Worm (Caenorhabditis elegans) whole organism, young adult: ENCODE results near the gene lido-9.

Experiments
- B0019.2 ChIP-seq: fragments of 200-800 bp; sonication (Bioruptor generic); conservative IDR thresholded peaks from 2 replicates; pipeline ENCODE4 v1.3.6; 2022; ENCODE audit warnings: missing genetic modification reagents, missing genetic modification characterization, missing compliant biosample characterization
- B0261.1 ChIP-seq: sonication (generic microtip); optimal IDR thresholded peaks from 2 replicates; lab custom pipeline; 2016; ENCODE audit warnings: mild to moderate bottlenecking, missing genetic modification characterization, moderate library complexity, missing compliant biosample characterization
- B0336.3 ChIP-seq: fragments of 200-800 bp; sonication (Bioruptor generic); IDR thresholded peaks from 2 replicates; pipeline ENCODE4 v1.3.6; 2022; ENCODE audit warnings: missing genetic modification characterization, missing compliant biosample characterization
- C17E4.6 ChIP-seq: fragments of 200-800 bp; sonication (Bioruptor generic); IDR thresholded peaks from 2 replicates; pipeline ENCODE4 v1.3.6; 2022; ENCODE audit warnings: missing genetic modification reagents, missing genetic modification characterization, missing compliant biosample characterization
- K12H6.12 ChIP-seq: fragments of 200-800 bp; sonication (Bioruptor generic); optimal IDR thresholded peaks from 2 replicates; lab custom pipeline; 2018; ENCODE audit warnings: mild to moderate bottlenecking, missing genetic modification characterization, missing compliant biosample characterization
- T26A5.8 ChIP-seq: sonication (generic microtip); optimal IDR thresholded peaks from 2 replicates; lab custom pipeline; 2016; ENCODE audit warnings: missing genetic modification characterization, missing compliant biosample characterization
- Y53F4B.3 ChIP-seq: fragments of 200-800 bp; sonication (Bioruptor generic); IDR thresholded peaks from 2 replicates; pipeline ENCODE4 v1.3.6; 2022; ENCODE audit warnings: missing genetic modification reagents, missing genetic modification characterization, missing compliant biosample characterization
- Y53G8AR.9 ChIP-seq: fragments of 200-800 bp; sonication (Bioruptor generic); conservative IDR thresholded peaks from 2 replicates; pipeline ENCODE4 v1.3.6; 2022; ENCODE audit warnings: missing genetic modification reagents, missing genetic modification characterization, missing compliant biosample characterization
- Y79H2A.3 ChIP-seq: fragments of 200-800 bp; sonication (Bioruptor generic); conservative IDR thresholded peaks from 2 replicates; pipeline ENCODE4 v1.3.6; 2022; ENCODE audit warnings: missing genetic modification reagents, missing genetic modification characterization, missing compliant biosample characterization
- aptf-2 ChIP-seq: fragments of 200-800 bp; sonication (Bioruptor generic); conservative IDR thresholded peaks from 2 replicates; pipeline ENCODE4 v1.3.6; 2022; ENCODE audit warnings: missing genetic modification reagents, missing genetic modification characterization, missing compliant biosample characterization
- aptf-3 ChIP-seq: fragments of 200-800 bp; sonication (Bioruptor generic); IDR thresholded peaks from 2 replicates; pipeline ENCODE4 v1.3.6; 2022; ENCODE audit warnings: missing genetic modification characterization, missing compliant biosample characterization
- attf-3 ChIP-seq: fragments of 200-800 bp; sonication (Bioruptor generic); conservative IDR thresholded peaks from 2 replicates; pipeline ENCODE4 v1.3.6; 2022; ENCODE audit warnings: missing genetic modification reagents, missing genetic modification characterization, missing compliant biosample characterization
- ceh-100 ChIP-seq: fragments of 200-800 bp; sonication (Bioruptor generic); IDR thresholded peaks from 2 replicates; pipeline ENCODE4 v1.3.6; 2022; ENCODE audit warnings: missing genetic modification reagents, missing genetic modification characterization, missing compliant biosample characterization
- ceh-58 ChIP-seq: fragments of 200-800 bp; sonication (Bioruptor generic); IDR thresholded peaks from 2 replicates; pipeline ENCODE4 v1.3.6; 2022; ENCODE audit warnings: missing genetic modification characterization, missing compliant biosample characterization
- ceh-79 ChIP-seq: sonication (generic microtip); optimal IDR thresholded peaks from 2 replicates; lab custom pipeline; 2017; ENCODE audit warnings: mild to moderate bottlenecking, missing genetic modification characterization, missing compliant biosample characterization
- dox-1 ChIP-seq: fragments of 200-800 bp; sonication (Bioruptor generic); IDR thresholded peaks from 2 replicates; pipeline ENCODE4 v1.3.6; 2022; ENCODE audit warnings: missing genetic modification reagents, missing genetic modification characterization, missing compliant biosample characterization
- dpff-1 ChIP-seq: sonication (generic microtip); optimal IDR thresholded peaks from 2 replicates; lab custom pipeline; 2017; ENCODE audit warnings: mild to moderate bottlenecking, missing genetic modification characterization, missing compliant biosample characterization
- efl-1 ChIP-seq: fragments of 150-350 bp; optimal IDR thresholded peaks from 2 replicates; lab custom pipeline; 2014; ENCODE audit warnings: missing biosample characterization, missing genetic modification reagents, missing genetic modification characterization
- fkh-3 ChIP-seq: sonication (generic microtip); optimal IDR thresholded peaks from 2 replicates; lab custom pipeline; 2016; ENCODE audit warnings: mild to moderate bottlenecking, missing genetic modification characterization, missing compliant biosample characterization
- hlh-12 ChIP-seq: sonication (generic microtip); optimal IDR thresholded peaks from 2 replicates; lab custom pipeline; 2016; ENCODE audit warnings: missing genetic modification characterization, missing compliant biosample characterization
- hlh-26 ChIP-seq: fragments of 200-800 bp; sonication (Bioruptor generic); conservative IDR thresholded peaks from 2 replicates; pipeline ENCODE4 v1.3.6; 2022; ENCODE audit warnings: missing genetic modification reagents, missing genetic modification characterization, missing compliant biosample characterization
- hmg-1.2 ChIP-seq: fragments of 200-800 bp; sonication (Bioruptor generic); IDR thresholded peaks from 2 replicates; pipeline ENCODE4 v1.3.6; 2022; ENCODE audit warnings: missing genetic modification reagents, missing genetic modification characterization, missing compliant biosample characterization
- lin-26 ChIP-seq: fragments of 200-800 bp; sonication (Bioruptor generic); IDR thresholded peaks from 2 replicates; pipeline ENCODE4 v1.3.6; 2022; ENCODE audit warnings: missing genetic modification reagents, missing genetic modification characterization, missing compliant biosample characterization
- lir-1 ChIP-seq: fragments of 200-800 bp; sonication (Bioruptor generic); conservative IDR thresholded peaks from 2 replicates; pipeline ENCODE4 v1.3.6; 2022; ENCODE audit warnings: missing genetic modification reagents, missing genetic modification characterization, missing compliant biosample characterization
- pbrm-1 ChIP-seq: fragments of 200-800 bp; sonication (Bioruptor generic); IDR thresholded peaks from 2 replicates; pipeline ENCODE4 v1.3.6; 2022; ENCODE audit warnings: missing genetic modification reagents, missing genetic modification characterization, missing compliant biosample characterization
- rpc-1 ChIP-seq, 2 experiments: fragments of 150-350 bp in 1 of 2; sonication (generic microtip) in 1 of 2; optimal IDR thresholded peaks; 2 replicates each; lab custom pipeline; 2014 to 2018; ENCODE audit warnings: missing biosample characterization in 1 of 2, missing genetic modification characterization in 1 of 2, missing genetic modification reagents in 1 of 2, missing genotype in 1 of 2
- tbp1 ChIP-seq: fragments of 200-800 bp; sonication (Bioruptor generic); optimal IDR thresholded peaks from 2 replicates; lab custom pipeline; 2018; ENCODE audit warnings: mild to moderate bottlenecking, missing genetic modification characterization, missing compliant biosample characterization
- zfh-2 ChIP-seq: fragments of 200-800 bp; sonication (Bioruptor generic); conservative IDR thresholded peaks from 2 replicates; pipeline ENCODE4 v1.3.6; 2022; ENCODE audit warnings: missing genetic modification reagents, missing genetic modification characterization, missing compliant biosample characterization
- ztf-28 ChIP-seq: fragments of 200-800 bp; sonication (Bioruptor generic); IDR thresholded peaks from 2 replicates; pipeline ENCODE4 v1.3.6; 2022; ENCODE audit warnings: missing genetic modification reagents, missing genetic modification characterization, missing compliant biosample characterization

The lido-9 gene

DNA sequence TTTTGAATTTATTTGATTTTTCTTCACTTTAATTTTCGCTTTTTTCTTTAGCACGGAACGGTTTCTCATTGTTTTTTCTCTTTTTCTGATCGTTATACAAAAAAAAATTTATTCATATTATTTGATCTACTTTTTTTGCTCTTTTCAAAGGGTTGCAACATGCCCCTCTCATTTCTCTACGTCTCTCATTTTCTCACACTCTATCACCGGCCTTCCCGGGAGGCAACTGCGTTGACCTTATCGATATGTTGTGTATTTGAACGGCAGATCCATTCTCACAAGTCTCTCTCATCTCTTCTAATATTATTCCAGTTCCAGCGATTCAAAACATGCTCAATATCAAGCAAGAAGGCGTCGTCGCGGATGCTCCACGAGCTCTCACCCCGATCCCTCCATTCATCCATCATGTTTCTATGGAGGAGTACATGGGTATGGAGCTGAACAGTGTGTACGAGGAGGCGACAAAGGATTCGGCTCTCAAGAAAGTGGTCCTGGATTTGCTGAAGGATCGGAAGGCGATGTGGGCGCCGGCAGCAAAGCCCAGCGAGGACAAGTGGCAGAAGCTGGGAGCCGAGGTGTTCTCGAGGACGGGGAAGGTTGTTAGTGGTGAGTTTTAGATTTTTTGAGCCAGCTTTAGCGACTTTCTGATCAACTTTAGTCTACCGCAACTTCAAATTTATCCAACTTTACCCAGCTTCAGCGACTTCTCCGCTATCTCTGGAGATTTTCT is at the start of gene lido-9:
Gene lido-9, plus strand, starts transcription at position 234 of the 730 bp plus-strand sequence.
- TF ChIP-seq hmg-1.2 (GFP tag; lab: Robert Waterston, UW) (peak; percentile 62), B0336.3 (no peak), Y53F4B.3 (GFP tag; lab: Robert Waterston, UW) (no peak), attf-3 (GFP tag; lab: Robert Waterston, UW) (no peak), ceh-100 (GFP tag; lab: Robert Waterston, UW) (no peak), Y79H2A.3 (GFP tag; lab: Robert Waterston, UW) (no peak), dox-1 (GFP tag; lab: Robert Waterston, UW) (no peak), aptf-3 (0 out of 2 replicates have a peak, but pooled peaks have one; percentile 21), efl-1 (GFP tag; lab: Kevin White, UChicago) (peak; percentile 34), T26A5.8 (tag; lab: Kevin White, UChicago) (no peak), Y53G8AR.9 (GFP tag; lab: Robert Waterston, UW) (0 out of 2 replicates have a peak, but pooled peaks have one; percentile 34), ztf-28 (GFP tag; lab: Robert Waterston, UW) (no peak), lir-1 (GFP tag; lab: Robert Waterston, UW) (no peak), ceh-79 (tag; lab: Kevin White, UChicago) (no peak), zfh-2 (GFP tag; lab: Robert Waterston, UW) (peak; percentile 71), aptf-2 (GFP tag; lab: Robert Waterston, UW) (peak; percentile 95)

ce11 chrII:2952629-2953028 is 47.9 kb upstream of the lido-9 start, which contains the start of gene irld-51:
TSS of gene irld-51 (minus strand) at chrII:2952729.
- TF ChIP-seq B0019.2 (GFP tag; lab: Robert Waterston, UW) (no peak), rpc-1 (optimal IDR thresholded peaks at IDR 0.05; lab: Kevin White, UChicago) (no peak), rpc-1 (tag; optimal IDR thresholded peaks at IDR 0.05; lab: Kevin White, UChicago) (peak; percentile 21)

- TF ChIP-seq dpff-1 (no peak), B0261.1 (peak; percentile 34), pbrm-1 (GFP tag; lab: Robert Waterston, UW) (no peak), tbp1 (peak; percentile 70), C17E4.6 (no peak), hlh-12 (tag; lab: Kevin White, UChicago) (no peak), K12H6.12 (no peak), hlh-26 (GFP tag; lab: Robert Waterston, UW) (no peak), lin-26 (0 out of 2 replicates have a peak, but pooled peaks have one; percentile 22), B0019.2 (GFP tag; lab: Robert Waterston, UW) (no peak), rpc-1 (optimal IDR thresholded peaks at IDR 0.05; lab: Kevin White, UChicago) (no peak), rpc-1 (tag; optimal IDR thresholded peaks at IDR 0.05; lab: Kevin White, UChicago) (peak; percentile 62), aptf-2 (GFP tag; lab: Robert Waterston, UW) (no peak)
- TF ChIP-seq, all 124 proteins: peak for 4
Measured at ce11 chrII:2955656-2956115, 44.9 kb upstream of the lido-9 start, which contains the start of gene irld-48. TSS of gene irld-48 (plus strand) at chrII:2956065.

DNA sequence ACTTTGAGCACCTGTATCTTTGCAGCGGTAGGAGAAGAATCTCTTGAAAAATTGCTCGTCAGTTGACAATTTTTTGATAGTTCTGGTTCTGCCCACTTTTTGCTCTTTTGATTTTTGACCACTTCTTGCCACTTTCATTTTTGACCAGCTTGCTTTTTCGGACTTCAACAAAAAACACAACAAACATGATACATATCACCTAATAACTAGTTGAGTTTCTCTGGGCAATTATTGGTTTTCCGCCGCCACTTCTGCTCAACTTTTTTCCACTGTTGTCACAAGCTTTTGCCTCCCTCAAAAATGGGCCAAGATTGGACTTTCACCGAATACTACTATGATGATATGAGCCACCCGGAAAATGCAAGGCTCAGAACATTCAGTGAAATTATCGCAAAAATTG is 42.3 kb upstream of the lido-9 start, which contains the start of gene srw-60:
Gene srw-60, plus strand, starts transcription at position 301 of the 400 bp plus-strand sequence.
- TF ChIP-seq ceh-58 (GFP tag; lab: Robert Waterston, UW) (0 out of 2 replicates have a peak, but pooled peaks have one; percentile 23), fkh-3 (tag; lab: Kevin White, UChicago) (no peak)
- TF ChIP-seq, all 124 proteins: peak for 1
